Fruit fly (Drosophila melanogaster) whole organism, prepupa: Measurements from ENCODE around the gene Chrac-16.

Experiments
- Blimp-1 ChIP-seq: fragments of 200-800 bp; sonication (Bioruptor generic); optimal IDR thresholded peaks from 3 replicates; lab custom pipeline; 2017; ENCODE audit warnings: missing biosample characterization, missing genetic modification characterization, mild to moderate bottlenecking, moderate library complexity, missing genetic modification reagents
- CG10631 ChIP-seq: fragments of 200-800 bp; sonication (Bioruptor generic); optimal IDR thresholded peaks from 2 replicates; lab custom pipeline; 2016; ENCODE audit warnings: missing biosample characterization, missing genetic modification characterization
- CG11294 ChIP-seq: fragments of 200-800 bp; sonication (Bioruptor generic); IDR thresholded peaks from 2 replicates; pipeline ENCODE4 v1.3.6; 2022; ENCODE audit warnings: missing biosample characterization, missing genetic modification characterization
- CG11902 ChIP-seq: fragments of 200-800 bp; sonication (Bioruptor generic); optimal IDR thresholded peaks from 3 replicates; lab custom pipeline; 2016; ENCODE audit warnings: missing biosample characterization, missing genetic modification characterization
- CG16779 ChIP-seq: fragments of 200-800 bp; sonication (Bioruptor generic); optimal IDR thresholded peaks from 3 replicates; lab custom pipeline; 2017; ENCODE audit warnings: missing biosample characterization, mild to moderate bottlenecking, missing genetic modification characterization
- CG31627 ChIP-seq: fragments of 200-800 bp; sonication (Bioruptor generic); optimal IDR thresholded peaks from 3 replicates; lab custom pipeline; 2016; ENCODE audit warnings: missing biosample characterization, missing genetic modification characterization
- CG32006 ChIP-seq: fragments of 200-800 bp; sonication (Bioruptor generic); optimal IDR thresholded peaks from 3 replicates; lab custom pipeline; 2017; ENCODE audit warnings: missing biosample characterization, mild to moderate bottlenecking, missing genetic modification characterization
- CG4318 ChIP-seq: fragments of 200-800 bp; sonication (Bioruptor generic); optimal IDR thresholded peaks from 3 replicates; lab custom pipeline; 2017; ENCODE audit warnings: missing biosample characterization, mild to moderate bottlenecking, missing genetic modification characterization
- CG6163 ChIP-seq: fragments of 200-800 bp; sonication (Bioruptor generic); IDR thresholded peaks from 3 replicates; pipeline ENCODE4 v1.3.6; 2022; ENCODE audit warnings: missing biosample characterization, missing genetic modification characterization
- CG6276 ChIP-seq: fragments of 200-800 bp; sonication (Bioruptor generic); optimal IDR thresholded peaks from 2 replicates; lab custom pipeline; 2017; ENCODE audit warnings: missing biosample characterization, mild to moderate bottlenecking, missing genetic modification characterization
- CG6808 ChIP-seq: fragments of 200-800 bp; sonication (Bioruptor generic); optimal IDR thresholded peaks from 3 replicates; lab custom pipeline; 2017; ENCODE audit warnings: missing biosample characterization, missing genetic modification characterization, mild to moderate bottlenecking, moderate library complexity, missing genetic modification reagents
- CG7368 ChIP-seq: fragments of 200-800 bp; sonication (Bioruptor generic); optimal IDR thresholded peaks from 3 replicates; lab custom pipeline; 2016; ENCODE audit warnings: missing biosample characterization, missing genetic modification characterization
- CG8119 ChIP-seq: fragments of 200-800 bp; sonication (Bioruptor generic); IDR thresholded peaks from 3 replicates; pipeline ENCODE4 v1.3.6; 2022; ENCODE audit warnings: missing biosample characterization, missing genetic modification characterization
- CG8319 ChIP-seq: fragments of 200-800 bp; sonication (Bioruptor generic); optimal IDR thresholded peaks from 3 replicates; lab custom pipeline; 2016; ENCODE audit warnings: missing biosample characterization, missing genetic modification characterization
- CG9139 ChIP-seq: fragments of 200-800 bp; sonication (Bioruptor generic); optimal IDR thresholded peaks from 3 replicates; lab custom pipeline; 2017; ENCODE audit warnings: missing biosample characterization, mild to moderate bottlenecking, missing genetic modification characterization
- Eip75B ChIP-seq: fragments of 200-800 bp; sonication (Bioruptor generic); optimal IDR thresholded peaks from 3 replicates; lab custom pipeline; 2016; ENCODE audit warnings: missing biosample characterization, missing genetic modification characterization
- Eip78C ChIP-seq: fragments of 200-800 bp; sonication (Bioruptor generic); peaks from one replicate; lab custom pipeline; 2016; ENCODE audit warnings: missing biosample characterization, missing genetic modification characterization
- Ets96B ChIP-seq: fragments of 200-800 bp; optimal IDR thresholded peaks from 2 replicates; lab custom pipeline; 2019; ENCODE audit warnings: missing biosample characterization, mild to moderate bottlenecking, missing genetic modification characterization, moderate library complexity
- Gug ChIP-seq: fragments of 200-800 bp; sonication (Bioruptor generic); IDR thresholded peaks from 2 replicates; pipeline ENCODE4 v1.3.6; 2022; ENCODE audit warnings: missing biosample characterization, missing genetic modification characterization
- Hr38 ChIP-seq: sonication (Bioruptor generic); optimal IDR thresholded peaks from 2 replicates; lab custom pipeline; 2016; ENCODE audit warnings: missing biosample characterization, missing genetic modification characterization
- Hr4 ChIP-seq: fragments of 200-800 bp; sonication (Bioruptor generic); optimal IDR thresholded peaks from 3 replicates; lab custom pipeline; 2016; ENCODE audit warnings: missing biosample characterization, missing genetic modification characterization
- Met ChIP-seq: fragments of 200-800 bp; sonication (Bioruptor generic); optimal IDR thresholded peaks from 3 replicates; lab custom pipeline; 2016; ENCODE audit warnings: missing biosample characterization, missing genetic modification characterization
- Sox102F ChIP-seq: fragments of 200-800 bp; sonication (Bioruptor generic); optimal IDR thresholded peaks from 2 replicates; lab custom pipeline; 2016; ENCODE audit warnings: missing biosample characterization, mild to moderate bottlenecking, missing genetic modification characterization
- acj6 ChIP-seq: fragments of 200-800 bp; sonication (Bioruptor generic); optimal IDR thresholded peaks from 3 replicates; lab custom pipeline; 2016; ENCODE audit warnings: missing biosample characterization, missing genetic modification characterization
- cyc ChIP-seq: fragments of 200-800 bp; sonication (Bioruptor generic); optimal IDR thresholded peaks from 3 replicates; lab custom pipeline; 2016; ENCODE audit warnings: missing biosample characterization, missing genetic modification characterization
- dac ChIP-seq: fragments of 200-800 bp; sonication (Bioruptor generic); optimal IDR thresholded peaks from 2 replicates; lab custom pipeline; 2017; ENCODE audit warnings: missing biosample characterization, mild to moderate bottlenecking, missing genetic modification characterization
- eg ChIP-seq: fragments of 200-800 bp; sonication (Bioruptor generic); IDR thresholded peaks from 3 replicates; pipeline ENCODE4 v1.3.6; 2022; ENCODE audit warnings: missing biosample characterization, missing genetic modification characterization
- fd59A ChIP-seq: fragments of 200-800 bp; sonication (Bioruptor generic); optimal IDR thresholded peaks from 2 replicates; lab custom pipeline; 2017; ENCODE audit warnings: missing biosample characterization, mild to moderate bottlenecking, missing genetic modification characterization, missing genetic modification reagents
- fkh ChIP-seq: fragments of 200-800 bp; sonication (Bioruptor generic); optimal IDR thresholded peaks from 3 replicates; lab custom pipeline; 2017; ENCODE audit warnings: missing biosample characterization, mild to moderate bottlenecking, missing genetic modification characterization, moderate library complexity
- pdm3 ChIP-seq: fragments of 200-800 bp; sonication (Bioruptor generic); optimal IDR thresholded peaks from 3 replicates; lab custom pipeline; 2016; ENCODE audit warnings: missing biosample characterization, missing genetic modification characterization
- salr ChIP-seq, 2 experiments: fragments of 200-800 bp; sonication (Bioruptor generic); optimal IDR thresholded peaks; 3 replicates each; lab custom pipeline; 2016 to 2018; ENCODE audit warnings: missing biosample characterization in 2 of 2, missing genetic modification characterization in 2 of 2, mild to moderate bottlenecking in 1 of 2
- svp ChIP-seq: fragments of 200-800 bp; sonication (Bioruptor generic); peaks from one replicate; lab custom pipeline; 2016; ENCODE audit warnings: missing biosample characterization, missing genetic modification characterization
- vri ChIP-seq: fragments of 200-800 bp; sonication (Bioruptor generic); optimal IDR thresholded peaks from 3 replicates; lab custom pipeline; 2016; ENCODE audit warnings: missing biosample characterization, mild to moderate bottlenecking, missing genetic modification characterization

Chrac-16 gene

dm6 chrX:12017815-12018439, at the start of gene Chrac-16:
Gene Chrac-16, minus strand, starts transcription at chrX:12017961.
- TF ChIP-seq eg (GFP tag; lab: Robert Waterston, UW), result no peak
- no peak for TF ChIP-seq CG9139 (GFP tag; lab: Kevin White, UChicago)
- no peak for TF ChIP-seq vri (GFP tag; lab: Kevin White, UChicago)
- no peak for TF ChIP-seq Met (GFP tag; lab: Kevin White, UChicago)
- TF ChIP-seq Hr4 (GFP tag; lab: Kevin White, UChicago), result no peak
- TF ChIP-seq fd59A (GFP tag; lab: Kevin White, UChicago), result no peak
- no peak for TF ChIP-seq Hr38 (GFP tag; lab: Kevin White, UChicago)
- TF ChIP-seq Eip78C, result no peak
- TF ChIP-seq CG7368, result no peak
- no peak for TF ChIP-seq CG6276 (GFP tag; lab: Kevin White, UChicago)
- TF ChIP-seq Blimp-1 (GFP tag; lab: Kevin White, UChicago), result no peak
- peak; percentile 2 for TF ChIP-seq fkh (GFP tag; lab: Kevin White, UChicago)
- peak; percentile 56 for TF ChIP-seq svp

dm6 chrX:12059495-12059894, 41.7 kb upstream of the Chrac-16 start, which contains the start of gene Muc11A:
Gene Muc11A, plus strand, starts transcription at chrX:12059795.
- TF ChIP-seq CG10631 (GFP tag; lab: Kevin White, UChicago) (no peak), CG31627 (GFP tag; lab: Kevin White, UChicago) (no peak), Eip75B (GFP tag; lab: Kevin White, UChicago) (no peak), CG6808 (no peak), CG6163 (GFP tag; lab: Robert Waterston, UW) (no peak)
- TF ChIP-seq, all 60 proteins: peak for 0

dm6 chrX:12056535-12056934, 38.8 kb upstream of the Chrac-16 start, which contains the start of gene Uch-L5R:
Gene Uch-L5R, minus strand, starts transcription at chrX:12056635.
- TF ChIP-seq Blimp-1 (GFP tag; lab: Kevin White, UChicago) (no peak), Hr38 (GFP tag; lab: Kevin White, UChicago) (no peak)

- TF ChIP-seq acj6 (GFP tag; lab: Kevin White, UChicago) (no peak), Ets96B (tag; lab: Kevin White, UChicago) (no peak), CG16779 (tag; lab: Kevin White, UChicago) (no peak), vri (GFP tag; lab: Kevin White, UChicago) (no peak), Hr4 (GFP tag; lab: Kevin White, UChicago) (no peak), CG11902 (GFP tag; lab: Kevin White, UChicago) (no peak), Met (GFP tag; lab: Kevin White, UChicago) (no peak), CG8319 (GFP tag; lab: Kevin White, UChicago) (no peak), pdm3 (GFP tag; lab: Kevin White, UChicago) (no peak), Sox102F (GFP tag; lab: Kevin White, UChicago) (no peak), CG32006 (GFP tag; lab: Kevin White, UChicago) (no peak)
Measured at dm6 chrX:12050292-12050691, 32.5 kb upstream of the Chrac-16 start.

dm6 chrX:12043398-12043797, 25.6 kb upstream of the Chrac-16 start, which contains the start of gene Ten-a:
Gene Ten-a, plus strand, starts transcription at chrX:12043698.
- no peak for TF ChIP-seq Hr4 (GFP tag; lab: Kevin White, UChicago)
- no peak for TF ChIP-seq CG11294 (GFP tag; lab: Robert Waterston, UW)
- no peak for TF ChIP-seq dac (GFP tag; lab: Kevin White, UChicago)
- no peak for TF ChIP-seq CG6808
- TF ChIP-seq salr (GFP tag; optimal IDR thresholded peaks at IDR 0.05; lab: Kevin White, UChicago), result no peak
- TF ChIP-seq CG7368, result no peak
- TF ChIP-seq CG8119, result no peak
- TF ChIP-seq CG4318 (GFP tag; lab: Kevin White, UChicago), result no peak
- no peak for TF ChIP-seq cyc
- TF ChIP-seq Gug, result no peak
- no peak for TF ChIP-seq fd59A (GFP tag; lab: Kevin White, UChicago)
- TF ChIP-seq CG9139 (GFP tag; lab: Kevin White, UChicago), result no peak
- TF ChIP-seq Hr38 (GFP tag; lab: Kevin White, UChicago), result no peak
- TF ChIP-seq Blimp-1 (GFP tag; lab: Kevin White, UChicago), result no peak
- TF ChIP-seq Eip78C, result no peak
